Fruit fly (Drosophila melanogaster): ENCODE data around the gene CG8679.

- TF ChIP-seq CTCF (optimal IDR thresholded peaks at IDR 0.05) (no peak), CG8478 (optimal IDR thresholded peaks at IDR 0.05) (no peak)
Observed at dm6 chr2L:21179615-21180031, 38.7 kb downstream of the CG8679 start, which contains the start of the genes bur and Mcm10.
